Worm (Caenorhabditis elegans) whole organism, L2 larva: Measurements from ENCODE around the gene srw-54.

Experiments
- alr-1 ChIP-seq: fragments of 150-350 bp; optimal IDR thresholded peaks from 2 replicates; lab custom pipeline; 2014; ENCODE audit warnings: missing biosample characterization, missing genetic modification characterization
- sem-4 ChIP-seq: fragments of 150-350 bp; optimal IDR thresholded peaks from 2 replicates; lab custom pipeline; 2014; ENCODE audit warnings: missing biosample characterization, missing genetic modification reagents, missing genetic modification characterization
- unc-39 ChIP-seq: fragments of 150-350 bp; optimal IDR thresholded peaks from 2 replicates; lab custom pipeline; 2014; ENCODE audit warnings: missing biosample characterization, missing genetic modification characterization
- unc-62 ChIP-seq: fragments of 150-350 bp; optimal IDR thresholded peaks from 2 replicates; lab custom pipeline; 2014; ENCODE audit warnings: missing biosample characterization, missing genetic modification reagents, missing genetic modification characterization

DNA sequence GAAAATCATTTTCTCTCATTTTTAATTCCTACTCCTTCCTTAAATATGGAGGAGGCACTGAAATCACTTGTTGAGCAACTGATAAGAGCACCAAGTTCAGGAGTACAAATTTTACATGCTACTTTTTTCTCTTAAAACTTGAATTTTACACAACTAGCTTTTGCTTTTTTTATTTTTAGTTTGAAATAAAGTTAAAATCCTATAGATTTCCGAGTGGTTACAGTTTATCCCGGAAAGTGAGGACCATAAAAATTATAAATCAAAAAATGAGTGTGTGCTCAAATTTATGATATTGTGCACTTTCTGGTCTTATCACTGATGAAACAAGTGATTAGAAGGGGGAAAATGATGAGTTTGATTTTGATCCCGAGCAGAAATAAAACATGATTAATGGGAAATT is 16.8 kb downstream of the srw-54 start, which contains the start of gene oac-53:
- TF ChIP-seq unc-62 (GFP tag; lab: Kevin White, UChicago) (no peak), alr-1 (tag; lab: Kevin White, UChicago) (no peak), sem-4 (no peak), unc-39 (no peak)
